Worm (Caenorhabditis elegans) whole organism, early embryonic: ENCODE results near the gene cdc-37.

Experiments
- ama-1 ChIP-seq: fragments of 150-350 bp; optimal IDR thresholded peaks from 2 replicates; lab custom pipeline; 2014
- hmg-4 ChIP-seq: fragments of 200-800 bp; sonication (Bioruptor generic); optimal IDR thresholded peaks from 2 replicates; lab custom pipeline; 2018; ENCODE audit warnings: mild to moderate bottlenecking, missing genetic modification characterization, missing compliant biosample characterization

DNA sequence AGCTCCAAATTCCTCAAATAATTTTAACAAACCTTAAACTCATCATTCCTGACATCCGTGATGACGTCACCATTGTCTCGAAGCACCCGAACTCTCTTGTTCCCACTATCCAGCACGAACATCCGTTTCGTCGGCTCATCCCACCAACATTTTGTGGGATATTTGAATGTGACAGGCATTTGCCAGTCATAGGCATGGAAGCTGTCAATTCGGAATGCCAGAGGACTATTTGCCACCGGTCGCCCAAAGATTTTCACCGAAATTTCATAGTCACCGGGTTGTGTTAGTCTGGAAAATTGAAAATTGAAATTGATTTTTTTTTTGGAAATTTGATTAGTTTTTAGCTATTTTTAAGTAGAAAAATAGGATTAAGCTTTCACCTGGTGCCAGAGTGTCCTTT, 16.3 kb upstream of the cdc-37 start:
- no peak for TF ChIP-seq hmg-4 (GFP tag; lab: Kevin White, UChicago)
- TF ChIP-seq ama-1 (lab: Kevin White, UChicago), result no peak
